Fruit fly (Drosophila melanogaster) whole organism, embryonic: Measurements from ENCODE around the gene CG11679.

Source experiments
- Ada2b ChIP-seq: fragments of 200-800 bp; sonication (Bioruptor generic); IDR thresholded peaks from 2 replicates; pipeline ENCODE4 v1.3.6; 2022; ENCODE audit warnings: missing biosample characterization, missing genetic modification characterization
- BtbVII ChIP-seq: fragments of 200-800 bp; sonication (Bioruptor generic); optimal IDR thresholded peaks from 3 replicates; lab custom pipeline; 2017; ENCODE audit warnings: missing biosample characterization, mild to moderate bottlenecking, missing genetic modification characterization
- CG10321 ChIP-seq: fragments of 200-800 bp; sonication (Bioruptor generic); IDR thresholded peaks from 2 replicates; pipeline ENCODE4 v1.3.6; 2022; ENCODE audit warnings: missing biosample characterization, missing genetic modification characterization
- CG11560 ChIP-seq: fragments of 200-800 bp; sonication (Bioruptor generic); IDR thresholded peaks from 3 replicates; pipeline ENCODE4 v1.3.6; 2022; ENCODE audit warnings: missing biosample characterization, missing genetic modification characterization
- CG12236 ChIP-seq: fragments of 200-800 bp; sonication (Bioruptor generic); optimal IDR thresholded peaks from 2 replicates; lab custom pipeline; 2016; ENCODE audit warnings: missing biosample characterization, missing genetic modification characterization
- CG12744 ChIP-seq: fragments of 200-800 bp; sonication (Bioruptor generic); optimal IDR thresholded peaks from 2 replicates; lab custom pipeline; 2016; ENCODE audit warnings: missing biosample characterization, missing genetic modification characterization
- CG13894 ChIP-seq: fragments of 200-800 bp; sonication (Bioruptor generic); optimal IDR thresholded peaks from 3 replicates; lab custom pipeline; 2018; ENCODE audit warnings: missing biosample characterization, mild to moderate bottlenecking, missing genetic modification characterization, moderate library complexity
- CG15073 ChIP-seq: fragments of 200-800 bp; sonication (Bioruptor generic); optimal IDR thresholded peaks from 2 replicates; lab custom pipeline; 2016; ENCODE audit warnings: missing biosample characterization, missing genetic modification characterization
- CG15269 ChIP-seq: fragments of 200-800 bp; sonication (Bioruptor generic); optimal IDR thresholded peaks from 2 replicates; lab custom pipeline; 2018; ENCODE audit warnings: missing biosample characterization, mild to moderate bottlenecking, missing genetic modification characterization, moderate library complexity
- CG1602 ChIP-seq: fragments of 200-800 bp; sonication (Bioruptor generic); optimal IDR thresholded peaks from 3 replicates; lab custom pipeline; 2016; ENCODE audit warnings: missing biosample characterization, missing genetic modification characterization
- CG16815 ChIP-seq: fragments of 200-800 bp; sonication (Bioruptor generic); optimal IDR thresholded peaks from 3 replicates; lab custom pipeline; 2017; ENCODE audit warnings: missing biosample characterization, mild to moderate bottlenecking, missing genetic modification characterization
- CG18262 ChIP-seq: fragments of 200-800 bp; optimal IDR thresholded peaks from 3 replicates; lab custom pipeline; 2019; ENCODE audit warnings: missing biosample characterization, mild to moderate bottlenecking, missing genetic modification characterization, moderate library complexity
- CG2712 ChIP-seq: fragments of 200-800 bp; optimal IDR thresholded peaks from 3 replicates; lab custom pipeline; 2019; ENCODE audit warnings: missing biosample characterization, mild to moderate bottlenecking, missing genetic modification characterization, moderate library complexity
- CG3838 ChIP-seq: fragments of 200-800 bp; sonication (Bioruptor generic); optimal IDR thresholded peaks from 3 replicates; lab custom pipeline; 2016; ENCODE audit warnings: missing biosample characterization, missing genetic modification characterization
- CG4282 ChIP-seq: fragments of 200-800 bp; sonication (Bioruptor generic); optimal IDR thresholded peaks from 2 replicates; lab custom pipeline; 2016; ENCODE audit warnings: missing biosample characterization, missing genetic modification characterization
- CG4617 ChIP-seq: fragments of 200-800 bp; sonication (Bioruptor generic); optimal IDR thresholded peaks from 3 replicates; lab custom pipeline; 2016; ENCODE audit warnings: missing biosample characterization, missing genetic modification characterization, borderline replicate concordance
- CG6272 ChIP-seq: fragments of 200-800 bp; sonication (Bioruptor generic); IDR thresholded peaks from 2 replicates; pipeline ENCODE4 v1.3.6; 2022; ENCODE audit warnings: missing biosample characterization, missing genetic modification characterization
- CG6813 ChIP-seq: fragments of 200-800 bp; sonication (Bioruptor generic); optimal IDR thresholded peaks from 2 replicates; lab custom pipeline; 2017; ENCODE audit warnings: missing biosample characterization, missing genetic modification characterization, mild to moderate bottlenecking, moderate library complexity, missing genetic modification reagents
- CG7372 ChIP-seq: fragments of 200-800 bp; sonication (Bioruptor generic); IDR thresholded peaks from 2 replicates; pipeline ENCODE4 v1.3.6; 2022; ENCODE audit warnings: missing biosample characterization, missing genetic modification characterization
- CG7839 ChIP-seq: fragments of 200-800 bp; sonication (Bioruptor generic); optimal IDR thresholded peaks from 3 replicates; lab custom pipeline; 2018; ENCODE audit warnings: missing biosample characterization, mild to moderate bottlenecking, missing genetic modification characterization, moderate library complexity
- CG8290 ChIP-seq, 3 experiments: fragments of 200-800 bp; sonication (Bioruptor generic); optimal IDR thresholded peaks; 2 replicates each; lab custom pipeline; 2016 to 2019; ENCODE audit warnings: missing biosample characterization in 3 of 3, missing genetic modification characterization in 3 of 3, mild to moderate bottlenecking in 2 of 3, moderate library complexity in 1 of 3
- CG9609 ChIP-seq: fragments of 200-800 bp; sonication (Bioruptor generic); optimal IDR thresholded peaks from 3 replicates; lab custom pipeline; 2016; ENCODE audit warnings: missing biosample characterization, missing genetic modification characterization
- Chrac-16 ChIP-seq: fragments of 200-800 bp; sonication (Bioruptor generic); optimal IDR thresholded peaks from 3 replicates; lab custom pipeline; 2016; ENCODE audit warnings: missing biosample characterization, missing genetic modification characterization
- Dek ChIP-seq: fragments of 200-800 bp; sonication (Bioruptor generic); optimal IDR thresholded peaks from 3 replicates; lab custom pipeline; 2019; ENCODE audit warnings: missing biosample characterization, mild to moderate bottlenecking, missing genetic modification characterization, moderate library complexity
- Dfd ChIP-seq, 2 experiments: fragments of >200 bp; optimal IDR thresholded peaks; 2 replicates each; lab custom pipeline; 2017; ENCODE audit warnings: missing biosample characterization in 2 of 2, missing genetic modification characterization in 2 of 2
- Dip2 ChIP-seq: fragments of 200-800 bp; sonication (Bioruptor generic); IDR thresholded peaks from 2 replicates; pipeline ENCODE4 v1.3.6; 2022; ENCODE audit warnings: missing biosample characterization, missing genetic modification characterization
- Dip3 ChIP-seq: fragments of 200-800 bp; sonication (Bioruptor generic); optimal IDR thresholded peaks from 3 replicates; lab custom pipeline; 2016; ENCODE audit warnings: missing biosample characterization, missing genetic modification characterization
- H15 ChIP-seq: fragments of 200-800 bp; sonication (Bioruptor generic); IDR thresholded peaks from 3 replicates; pipeline ENCODE4 v1.3.6; 2022; ENCODE audit warnings: missing biosample characterization, missing genetic modification characterization
- Med ChIP-seq: fragments of 200-800 bp; sonication (Bioruptor generic); peaks from one replicate; lab custom pipeline; 2016; ENCODE audit warnings: missing biosample characterization, missing genetic modification characterization, mild to moderate bottlenecking, inconsistent platforms, moderate library complexity
- Nf-YC ChIP-seq: fragments of 200-800 bp; optimal IDR thresholded peaks from 3 replicates; lab custom pipeline; 2019; ENCODE audit warnings: missing biosample characterization, mild to moderate bottlenecking, missing genetic modification characterization, moderate library complexity
- Ptx1 ChIP-seq: fragments of 200-800 bp; sonication (Bioruptor generic); IDR thresholded peaks from 2 replicates; pipeline ENCODE4 v1.3.6; 2022; ENCODE audit warnings: missing biosample characterization, missing genetic modification characterization
- ac ChIP-seq: fragments of 200-800 bp; sonication (Bioruptor generic); optimal IDR thresholded peaks from 3 replicates; lab custom pipeline; 2017; ENCODE audit warnings: missing biosample characterization, mild to moderate bottlenecking, missing genetic modification characterization
- bab2 ChIP-seq: fragments of 200-800 bp; sonication (Bioruptor generic); optimal IDR thresholded peaks from 2 replicates; lab custom pipeline; 2016; ENCODE audit warnings: missing biosample characterization, missing genetic modification characterization
- bcd ChIP-seq: fragments of 200-800 bp; sonication (Bioruptor generic); optimal IDR thresholded peaks from 2 replicates; lab custom pipeline; 2017; ENCODE audit warnings: missing biosample characterization, mild to moderate bottlenecking, missing genetic modification characterization
- crc ChIP-seq: fragments of 200-800 bp; sonication (Bioruptor generic); optimal IDR thresholded peaks from 2 replicates; lab custom pipeline; 2016; ENCODE audit warnings: missing biosample characterization, missing genetic modification characterization
- ems ChIP-seq: fragments of 200-800 bp; sonication (Bioruptor generic); optimal IDR thresholded peaks from 3 replicates; lab custom pipeline; 2016; ENCODE audit warnings: missing biosample characterization, missing genetic modification characterization
- eve ChIP-seq, 2 experiments: fragments of >200 bp; optimal IDR thresholded peaks; 2 replicates each; lab custom pipeline; 2017; ENCODE audit warnings: missing biosample characterization in 2 of 2, missing genetic modification characterization in 2 of 2
- fd3F ChIP-seq: fragments of 200-800 bp; sonication (Bioruptor generic); optimal IDR thresholded peaks from 2 replicates; lab custom pipeline; 2018; ENCODE audit warnings: missing biosample characterization, mild to moderate bottlenecking, missing genetic modification characterization, moderate library complexity
- gcm ChIP-seq: fragments of 200-800 bp; sonication (Bioruptor generic); optimal IDR thresholded peaks from 2 replicates; lab custom pipeline; 2019; ENCODE audit warnings: missing biosample characterization, mild to moderate bottlenecking, missing genetic modification characterization, moderate library complexity
- ind ChIP-seq: fragments of 200-800 bp; sonication (Bioruptor generic); optimal IDR thresholded peaks from 3 replicates; lab custom pipeline; 2016; ENCODE audit warnings: missing biosample characterization, missing genetic modification characterization
- insv ChIP-seq, 2 experiments: fragments of 200-800 bp; sonication (Bioruptor generic); optimal IDR thresholded peaks; 3 replicates each; lab custom pipeline; 2016 to 2018; ENCODE audit warnings: missing biosample characterization in 2 of 2, missing genetic modification characterization in 2 of 2
- kah ChIP-seq: fragments of 200-800 bp; sonication (Bioruptor generic); optimal IDR thresholded peaks from 2 replicates; lab custom pipeline; 2018; ENCODE audit warnings: missing biosample characterization, mild to moderate bottlenecking, missing genetic modification characterization
- maf-S ChIP-seq: fragments of 200-800 bp; sonication (Bioruptor generic); optimal IDR thresholded peaks from 2 replicates; lab custom pipeline; 2016; ENCODE audit warnings: missing biosample characterization, missing genetic modification characterization
- nmo ChIP-seq: fragments of 200-800 bp; sonication (Bioruptor generic); optimal IDR thresholded peaks from 2 replicates; lab custom pipeline; 2018; ENCODE audit warnings: missing biosample characterization, mild to moderate bottlenecking, missing genetic modification characterization, moderate library complexity
- pan ChIP-seq, 4 experiments: fragments of >200 bp in 3 of 4; fragments of 200-800 bp in 1 of 4; sonication (Bioruptor generic) in 1 of 4; optimal IDR thresholded peaks in 3 of 4; IDR thresholded peaks in 1 of 4; 2 replicates each; pipeline versions ENCODE4 v1.3.6 to Lab custom; 2017 to 2022; ENCODE audit warnings: missing biosample characterization in 2 of 4, missing genetic modification characterization in 2 of 4, mixed read lengths in 1 of 4
- phol ChIP-seq: fragments of 200-800 bp; sonication (Bioruptor generic); optimal IDR thresholded peaks from 3 replicates; lab custom pipeline; 2018; ENCODE audit warnings: missing biosample characterization, mild to moderate bottlenecking, missing genetic modification characterization, moderate library complexity
- slbo ChIP-seq: fragments of 200-800 bp; sonication (Bioruptor generic); IDR thresholded peaks from 2 replicates; pipeline ENCODE4 v1.3.6; 2022; ENCODE audit warnings: missing biosample characterization, missing genetic modification characterization
- slp2 ChIP-seq: fragments of 200-800 bp; sonication (Bioruptor generic); optimal IDR thresholded peaks from 2 replicates; lab custom pipeline; 2016; ENCODE audit warnings: missing biosample characterization, missing genetic modification characterization
- sob ChIP-seq: fragments of 200-800 bp; sonication (Bioruptor generic); IDR thresholded peaks from 2 replicates; pipeline ENCODE4 v1.3.6; 2022; ENCODE audit warnings: missing biosample characterization, missing genetic modification characterization
- stc ChIP-seq: fragments of 200-800 bp; sonication (Bioruptor generic); IDR thresholded peaks from 2 replicates; pipeline ENCODE4 v1.3.6; 2022; ENCODE audit warnings: missing biosample characterization, missing genetic modification characterization
- twi ChIP-seq: fragments of 200-800 bp; optimal IDR thresholded peaks from 2 replicates; lab custom pipeline; 2019; ENCODE audit warnings: missing biosample characterization, mild to moderate bottlenecking, missing genetic modification characterization, moderate library complexity
- yki ChIP-seq: fragments of >200 bp; optimal IDR thresholded peaks from 3 replicates; lab custom pipeline; 2018

CG11679 gene

DNA sequence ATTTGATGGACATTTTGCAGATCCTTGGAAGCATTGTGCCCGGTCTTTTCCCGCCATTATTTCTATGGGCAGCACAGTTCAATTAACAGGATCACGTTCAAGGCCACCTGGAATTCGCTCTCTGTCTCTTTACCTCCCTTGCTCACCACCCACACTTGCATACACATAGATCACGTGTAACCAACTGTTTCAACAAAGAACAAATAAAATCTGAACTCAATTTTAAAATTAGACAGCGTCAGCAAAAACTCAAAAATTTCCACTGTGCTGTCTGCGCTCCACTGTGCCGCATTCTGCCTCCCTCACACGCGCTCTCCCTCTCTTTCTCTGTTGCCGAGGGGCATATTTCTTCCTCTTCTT lies 29.1 kb downstream of the CG11679 start (continued):
- TF ChIP-seq CG4282 (GFP tag; lab: Kevin White, UChicago), result peak; percentile 31
- no peak for TF ChIP-seq Nf-YC (tag; lab: Kevin White, UChicago)
- peak; percentile 44 for TF ChIP-seq CG10321 (GFP tag; lab: Robert Waterston, UW)
- TF ChIP-seq ind, result no peak
- no peak for TF ChIP-seq gcm
- TF ChIP-seq CG12744 (GFP tag; lab: Kevin White, UChicago), result no peak
- TF ChIP-seq Ada2b, result no peak
- no peak for TF ChIP-seq twi (tag; lab: Kevin White, UChicago)
- TF ChIP-seq CG13894 (tag; lab: Kevin White, UChicago), result no peak
- no peak for TF ChIP-seq CG7372 (GFP tag; lab: Robert Waterston, UW)
- peak; percentile 15 for TF ChIP-seq Dek
- no peak for TF ChIP-seq crc
- TF ChIP-seq CG8290 (GFP tag; optimal IDR thresholded peaks at IDR 0.05; lab: Kevin White, UChicago), result no peak
- peak in 1 of 2 experiments; percentile 24 for TF ChIP-seq CG8290 (tag; optimal IDR thresholded peaks at IDR 0.05; lab: Kevin White, UChicago)
- TF ChIP-seq Dip2 (GFP tag; lab: Robert Waterston, UW), result no peak
- no peak for TF ChIP-seq nmo (GFP tag; lab: Kevin White, UChicago)
- TF ChIP-seq CG9609 (GFP tag; lab: Kevin White, UChicago), result peak; percentile 4
- no peak for TF ChIP-seq CG16815
- TF ChIP-seq CG15269 (tag; lab: Kevin White, UChicago), result peak; percentile 35
- 0 out of 2 replicates have a peak, but pooled peaks have one; percentile 31 for TF ChIP-seq sob
- no peak for TF ChIP-seq CG6272 (GFP tag; lab: Robert Waterston, UW)
- TF ChIP-seq stc (GFP tag; lab: Robert Waterston, UW), result no peak
- no peak for TF ChIP-seq yki (lab: Kevin White, UChicago)
- no peak for TF ChIP-seq Dfd (GFP tag; optimal IDR thresholded peaks at IDR 0.05; lab: Kevin White, UChicago)
- peak; percentile 51; the same call in 1 of the 2 replicates for TF ChIP-seq slbo (GFP tag; lab: Robert Waterston, UW)
- no peak for TF ChIP-seq ac (GFP tag; lab: Kevin White, UChicago)
- no peak for TF ChIP-seq ems (GFP tag; lab: Kevin White, UChicago)
- peak; percentile 8 for TF ChIP-seq phol
- no peak for TF ChIP-seq eve (GFP tag; optimal IDR thresholded peaks at IDR 0.05; lab: Kevin White, UChicago)
- no peak for TF ChIP-seq H15 (GFP tag; lab: Robert Waterston, UW)
- no peak for TF ChIP-seq CG15073 (GFP tag; lab: Kevin White, UChicago)
- peak; percentile 19 for TF ChIP-seq bcd
- TF ChIP-seq maf-S (GFP tag; lab: Kevin White, UChicago), result no peak
- no peak for TF ChIP-seq insv (GFP tag; optimal IDR thresholded peaks at IDR 0.05; lab: Kevin White, UChicago)
- TF ChIP-seq CG12236 (GFP tag; lab: Kevin White, UChicago), result no peak
- peak; percentile 19; the same call in 1 of the 2 replicates for TF ChIP-seq Ptx1 (GFP tag; lab: Robert Waterston, UW)
- no peak for TF ChIP-seq BtbVII (GFP tag; lab: Kevin White, UChicago)
- no peak for TF ChIP-seq CG18262 (tag; lab: Kevin White, UChicago)
- TF ChIP-seq CG7839 (tag; lab: Kevin White, UChicago), result no peak
- no peak for TF ChIP-seq CG3838 (GFP tag; lab: Kevin White, UChicago)
- TF ChIP-seq kah (GFP tag; lab: Kevin White, UChicago), result peak; percentile 72
- no peak for TF ChIP-seq CG4617 (GFP tag; lab: Kevin White, UChicago)
- TF ChIP-seq pan (optimal IDR thresholded peaks at IDR 0.05; lab: Kevin White, UChicago), result no peak
- peak in 1 of 2 experiments; percentile 28 for TF ChIP-seq pan (GFP tag; optimal IDR thresholded peaks at IDR 0.05 in 1 of 2, IDR thresholded peaks at IDR 0.05 in 1 of 2)
- no peak for TF ChIP-seq CG11560 (tag; lab: Robert Waterston, UW)
- TF ChIP-seq CG6813 (GFP tag; lab: Kevin White, UChicago), result peak; percentile 1
- peak; percentile 80 for TF ChIP-seq Med (GFP tag; lab: Kevin White, UChicago)
- no peak for TF ChIP-seq bab2 (GFP tag; lab: Kevin White, UChicago)
- TF ChIP-seq Dip3 (GFP tag; lab: Kevin White, UChicago), result no peak
- no peak for TF ChIP-seq Chrac-16 (GFP tag; lab: Kevin White, UChicago)
- no peak for TF ChIP-seq CG1602
- no peak for TF ChIP-seq fd3F (GFP tag; lab: Kevin White, UChicago)
- TF ChIP-seq CG2712 (tag; lab: Kevin White, UChicago), result peak; percentile 1
- TF ChIP-seq slp2 (GFP tag; lab: Kevin White, UChicago), result no peak
